Worm (Caenorhabditis elegans) whole organism, L1 larva: ENCODE measurements around the gene Y46B2A.4.

Experiments
- C16A3.4 ChIP-seq: fragments of 150-350 bp; optimal IDR thresholded peaks from 2 replicates; lab custom pipeline; 2014; ENCODE audit warnings: missing biosample characterization, missing genetic modification characterization
- C34B4.2 ChIP-seq: sonication (generic microtip); optimal IDR thresholded peaks from 2 replicates; lab custom pipeline; 2017; ENCODE audit warnings: mild to moderate bottlenecking, missing genetic modification characterization, missing compliant biosample characterization
- F16B12.6 ChIP-seq: fragments of 150-350 bp; optimal IDR thresholded peaks from 2 replicates; lab custom pipeline; 2014; ENCODE audit warnings: missing biosample characterization, missing genetic modification characterization
- ama-1 ChIP-seq: fragments of 150-350 bp; optimal IDR thresholded peaks from 2 replicates; lab custom pipeline; 2014
- blmp-1 ChIP-seq: fragments of 150-350 bp; optimal IDR thresholded peaks from 2 replicates; lab custom pipeline; 2014; ENCODE audit warnings: missing biosample characterization, missing genetic modification characterization
- ceh-63 ChIP-seq: fragments of 200-800 bp; sonication (Bioruptor generic); optimal IDR thresholded peaks from 2 replicates; lab custom pipeline; 2018; ENCODE audit warnings: mild to moderate bottlenecking, missing genetic modification characterization, missing compliant biosample characterization
- ceh-8 ChIP-seq: fragments of 200-800 bp; sonication (Bioruptor generic); optimal IDR thresholded peaks from 2 replicates; lab custom pipeline; 2018; ENCODE audit warnings: mild to moderate bottlenecking, missing genetic modification characterization, moderate library complexity, missing compliant biosample characterization
- dpl-1 ChIP-seq, 3 experiments: fragments of 150-350 bp in 2 of 3; sonication (generic microtip) in 1 of 3; optimal IDR thresholded peaks; 2 replicates each; lab custom pipeline; 2014 to 2017; ENCODE audit warnings: missing biosample characterization in 3 of 3, missing genetic modification characterization in 3 of 3, missing genetic modification reagents in 3 of 3
- efl-1 ChIP-seq, 4 experiments: fragments of 150-350 bp; optimal IDR thresholded peaks in 3 of 4; peaks in 1 of 4; 1 replicate in 1 of 4; 2 replicates in 3 of 4; lab custom pipeline; 2014; ENCODE audit warnings: missing biosample characterization in 2 of 4, missing genetic modification characterization in 2 of 4, missing genetic modification reagents in 2 of 4
- egl-13 ChIP-seq: sonication (generic microtip); optimal IDR thresholded peaks from 2 replicates; lab custom pipeline; 2016; ENCODE audit warnings: missing genotype, missing genetic modification reagents, missing genetic modification characterization, missing compliant biosample characterization
- elt-2 ChIP-seq: sonication (generic microtip); optimal IDR thresholded peaks from 2 replicates; lab custom pipeline; 2016; ENCODE audit warnings: missing genetic modification characterization, mild to moderate bottlenecking, inconsistent platforms, missing compliant biosample characterization, missing genetic modification reagents
- elt-3 ChIP-seq, 6 experiments: fragments of 150-350 bp in 1 of 6; sonication (generic microtip); optimal IDR thresholded peaks; 2 replicates each; lab custom pipeline; 2017 to 2018; ENCODE audit warnings: missing biosample characterization in 6 of 6, missing genetic modification characterization in 6 of 6, inconsistent platforms in 1 of 6
- fkh-10 ChIP-seq: sonication (generic microtip); optimal IDR thresholded peaks from 2 replicates; lab custom pipeline; 2017; ENCODE audit warnings: missing biosample characterization, missing genetic modification reagents, missing genetic modification characterization
- fkh-4 ChIP-seq: sonication (generic microtip); optimal IDR thresholded peaks from 2 replicates; lab custom pipeline; 2016; ENCODE audit warnings: missing compliant biosample characterization, missing genetic modification characterization, borderline replicate concordance
- fkh-8 ChIP-seq: sonication (generic microtip); optimal IDR thresholded peaks from 2 replicates; lab custom pipeline; 2016; ENCODE audit warnings: mild to moderate bottlenecking, missing genetic modification characterization, missing compliant biosample characterization
- fos-1 ChIP-seq: fragments of 150-350 bp; optimal IDR thresholded peaks from 2 replicates; lab custom pipeline; 2014; ENCODE audit warnings: missing biosample characterization, missing genetic modification characterization
- grh-1 ChIP-seq: fragments of 200-800 bp; sonication (Bioruptor generic); IDR thresholded peaks from 2 replicates; pipeline ENCODE4 v1.3.6; 2022; ENCODE audit warnings: missing genetic modification reagents, missing genetic modification characterization, missing compliant biosample characterization
- hlh-17 ChIP-seq: fragments of 200-800 bp; sonication (Bioruptor generic); optimal IDR thresholded peaks from 2 replicates; lab custom pipeline; 2018; ENCODE audit warnings: missing genetic modification characterization, mild to moderate bottlenecking, missing compliant biosample characterization, moderate library complexity, borderline replicate concordance
- hpl-2 ChIP-seq: fragments of 150-350 bp; optimal IDR thresholded peaks from 2 replicates; lab custom pipeline; 2014; ENCODE audit warnings: missing biosample characterization, missing genetic modification reagents, missing genetic modification characterization
- irx-1 ChIP-seq: sonication (generic microtip); optimal IDR thresholded peaks from 2 replicates; lab custom pipeline; 2016; ENCODE audit warnings: missing genetic modification characterization, missing compliant biosample characterization
- isw-1 ChIP-seq: fragments of 200-800 bp; sonication (Bioruptor generic); IDR thresholded peaks from 2 replicates; pipeline ENCODE4 v1.3.6; 2022; ENCODE audit warnings: missing genetic modification characterization, missing compliant biosample characterization
- jun-1 ChIP-seq: fragments of 150-350 bp; optimal IDR thresholded peaks from 2 replicates; lab custom pipeline; 2014; ENCODE audit warnings: missing biosample characterization, missing genetic modification reagents, missing genetic modification characterization
- lin-13 ChIP-seq: fragments of 150-350 bp; optimal IDR thresholded peaks from 2 replicates; lab custom pipeline; 2014; ENCODE audit warnings: missing biosample characterization, missing genetic modification reagents, missing genetic modification characterization
- lin-15B ChIP-seq: fragments of 150-350 bp; sonication (generic microtip); optimal IDR thresholded peaks from 3 replicates; lab custom pipeline; 2014; ENCODE audit warnings: missing biosample characterization, missing genetic modification characterization
- lin-35 ChIP-seq, 2 experiments: fragments of 150-350 bp; optimal IDR thresholded peaks; 2 replicates each; lab custom pipeline; 2014; ENCODE audit warnings: missing biosample characterization in 2 of 2, missing genetic modification characterization in 2 of 2, missing genetic modification reagents in 2 of 2
- lsy-2 ChIP-seq, 2 experiments: fragments of 150-350 bp; optimal IDR thresholded peaks; 2 replicates each; lab custom pipeline; 2014; ENCODE audit warnings: missing biosample characterization in 2 of 2, missing genetic modification characterization in 2 of 2
- mdl-1 ChIP-seq, 2 experiments: fragments of 150-350 bp; optimal IDR thresholded peaks; 2 replicates each; lab custom pipeline; 2014 to 2017; ENCODE audit warnings: missing biosample characterization in 2 of 2, missing genetic modification characterization in 2 of 2, inconsistent platforms in 1 of 2
- mep-1 ChIP-seq: fragments of 150-350 bp; optimal IDR thresholded peaks from 2 replicates; lab custom pipeline; 2014; ENCODE audit warnings: missing biosample characterization, missing genetic modification characterization
- nhr-20 ChIP-seq: sonication (generic microtip); optimal IDR thresholded peaks from 2 replicates; lab custom pipeline; 2016; ENCODE audit warnings: mild to moderate bottlenecking, missing genetic modification characterization, missing compliant biosample characterization
- nhr-77 ChIP-seq: fragments of 150-350 bp; optimal IDR thresholded peaks from 2 replicates; lab custom pipeline; 2014; ENCODE audit warnings: missing biosample characterization, missing genetic modification characterization
- nhr-85 ChIP-seq: sonication (generic microtip); peaks from one replicate; lab custom pipeline; 2016; ENCODE audit warnings: missing genetic modification characterization, inconsistent platforms, missing compliant biosample characterization
- pqm-1 ChIP-seq: sonication (generic microtip); optimal IDR thresholded peaks from 3 replicates; lab custom pipeline; 2017; ENCODE audit warnings: missing biosample characterization, missing genetic modification characterization
- rnt-1 ChIP-seq: sonication (generic microtip); optimal IDR thresholded peaks from 2 replicates; lab custom pipeline; 2016; ENCODE audit warnings: mild to moderate bottlenecking, missing genetic modification characterization, moderate library complexity, missing compliant biosample characterization
- snpc-4 ChIP-seq: fragments of 150-350 bp; optimal IDR thresholded peaks from 2 replicates; lab custom pipeline; 2014; ENCODE audit warnings: missing biosample characterization, missing genetic modification characterization
- snu-23 ChIP-seq: sonication (generic microtip); optimal IDR thresholded peaks from 2 replicates; lab custom pipeline; 2016; ENCODE audit warnings: missing genetic modification characterization, missing compliant biosample characterization
- sox-4 ChIP-seq: sonication (generic microtip); optimal IDR thresholded peaks from 2 replicates; lab custom pipeline; 2016; ENCODE audit warnings: missing genetic modification characterization, missing compliant biosample characterization
- sup-37 ChIP-seq: fragments of 200-800 bp; sonication (Bioruptor generic); optimal IDR thresholded peaks from 2 replicates; lab custom pipeline; 2018; ENCODE audit warnings: mild to moderate bottlenecking, missing genetic modification characterization, missing compliant biosample characterization
- tlp-1 ChIP-seq: fragments of 150-350 bp; optimal IDR thresholded peaks from 2 replicates; lab custom pipeline; 2014; ENCODE audit warnings: missing biosample characterization, missing genetic modification characterization
- unc-62 ChIP-seq: fragments of 150-350 bp; optimal IDR thresholded peaks from 2 replicates; lab custom pipeline; 2014; ENCODE audit warnings: missing biosample characterization, missing genetic modification reagents, missing genetic modification characterization
- unc-98 ChIP-seq: fragments of 200-800 bp; sonication (Bioruptor generic); IDR thresholded peaks from 2 replicates; pipeline ENCODE4 v1.3.6; 2022; ENCODE audit warnings: missing genetic modification characterization, missing compliant biosample characterization
- vab-15 ChIP-seq: sonication (generic microtip); optimal IDR thresholded peaks from 2 replicates; lab custom pipeline; 2017; ENCODE audit warnings: missing genotype, mild to moderate bottlenecking, missing genetic modification characterization, missing compliant biosample characterization
- xbp-1 ChIP-seq: sonication (generic microtip); optimal IDR thresholded peaks from 2 replicates; lab custom pipeline; 2016; ENCODE audit warnings: missing genetic modification characterization, missing compliant biosample characterization
- zag-1 ChIP-seq: fragments of 150-350 bp; optimal IDR thresholded peaks from 2 replicates; lab custom pipeline; 2014; ENCODE audit warnings: missing biosample characterization, missing genetic modification characterization
- ztf-11 ChIP-seq, 2 experiments: sonication (generic microtip); optimal IDR thresholded peaks; 2 replicates each; lab custom pipeline; 2016 to 2017; ENCODE audit warnings: missing genetic modification characterization in 2 of 2, missing biosample characterization in 1 of 2, missing compliant biosample characterization in 1 of 2
- ztf-4 ChIP-seq: fragments of 150-350 bp; optimal IDR thresholded peaks from 2 replicates; lab custom pipeline; 2014; ENCODE audit warnings: missing biosample characterization, missing genetic modification characterization

Y46B2A.4 gene

ce11 chrII:840131-840530, 21.5 kb upstream of the Y46B2A.4 start, which contains the start of gene clc-33:
clc-33 (plus strand) TSS chrII:840431.
- TF ChIP-seq nhr-77: no peak
- no peak for TF ChIP-seq fkh-8 (tag; lab: Kevin White, UChicago)
- TF ChIP-seq ztf-4: no peak
- no peak for TF ChIP-seq fkh-4 (tag; lab: Kevin White, UChicago)
- TF ChIP-seq lin-15B (tag; lab: Kevin White, UChicago): no peak
- TF ChIP-seq tlp-1 (tag; lab: Kevin White, UChicago): no peak
- TF ChIP-seq nhr-20 (tag; lab: Kevin White, UChicago): no peak
- no peak for TF ChIP-seq C16A3.4 (tag; lab: Kevin White, UChicago)
- TF ChIP-seq F16B12.6 (tag; lab: Kevin White, UChicago): no peak
- no peak for TF ChIP-seq irx-1
- no peak for TF ChIP-seq hlh-17
- no peak for TF ChIP-seq zag-1 (tag; lab: Kevin White, UChicago)
- TF ChIP-seq lsy-2 (tag; optimal IDR thresholded peaks at IDR 0.05; lab: Kevin White, UChicago): no peak
- TF ChIP-seq ama-1 (lab: Kevin White, UChicago): no peak
- TF ChIP-seq egl-13 (tag; lab: Kevin White, UChicago): no peak
- TF ChIP-seq lin-13 (GFP tag; lab: Kevin White, UChicago): no peak
- TF ChIP-seq fkh-10 (GFP tag; lab: Kevin White, UChicago): no peak
- no peak for TF ChIP-seq sox-4 (tag; lab: Kevin White, UChicago)
- no peak for TF ChIP-seq isw-1 (GFP tag; lab: Robert Waterston, UW)
- TF ChIP-seq snu-23 (GFP tag; lab: Kevin White, UChicago): no peak

- no peak for TF ChIP-seq ceh-8 (GFP tag; lab: Kevin White, UChicago)
- peak; percentile 33 for TF ChIP-seq nhr-85 (tag; lab: Kevin White, UChicago)
- no peak for TF ChIP-seq dpl-1 (GFP tag; optimal IDR thresholded peaks at IDR 0.05; lab: Kevin White, UChicago)
- no peak for TF ChIP-seq sup-37 (GFP tag; lab: Kevin White, UChicago)
- TF ChIP-seq, all 84 proteins: peak for 1
These were observed 17.7 kb upstream of the Y46B2A.4 start, which contains the start of gene F28A10.4 for ce11 chrII:843971-844370. F28A10.4 (plus strand) TSS chrII:844271.

- TF ChIP-seq sox-4 (tag; lab: Kevin White, UChicago) (no peak), hpl-2 (GFP tag; lab: Kevin White, UChicago) (no peak), hlh-17 (no peak), isw-1 (GFP tag; lab: Robert Waterston, UW) (no peak), C34B4.2 (tag; lab: Kevin White, UChicago) (no peak)
These were observed 16.0 kb upstream of the Y46B2A.4 start, which contains the start of gene F28A10.7 for ce11 chrII:845618-846017. F28A10.7 (minus strand) TSS chrII:845718.

ce11 chrII:848519-848918, 13.1 kb upstream of the Y46B2A.4 start, which contains the start of the genes acdh-9 and F28A10.13:
acdh-9 (minus strand) TSS chrII:848603.
F28A10.13 (plus strand) TSS chrII:848812.
- TF ChIP-seq blmp-1 (tag; lab: Kevin White, UChicago) (peak; percentile 59), unc-98 (GFP tag; lab: Robert Waterston, UW) (no peak), isw-1 (GFP tag; lab: Robert Waterston, UW) (no peak), jun-1 (tag; lab: Kevin White, UChicago) (no peak), unc-62 (GFP tag; lab: Kevin White, UChicago) (no peak), xbp-1 (no peak), pqm-1 (tag; lab: Kevin White, UChicago) (no peak), grh-1 (GFP tag; lab: Robert Waterston, UW) (no peak), ceh-63 (no peak), snpc-4 (tag; lab: Kevin White, UChicago) (peak; percentile 1), elt-2 (peak; percentile 25), hlh-17 (no peak), F16B12.6 (tag; lab: Kevin White, UChicago) (no peak), fkh-10 (GFP tag; lab: Kevin White, UChicago) (no peak), hpl-2 (GFP tag; lab: Kevin White, UChicago) (no peak), fos-1 (tag; lab: Kevin White, UChicago) (no peak), mep-1 (tag; lab: Kevin White, UChicago) (peak; percentile 53), ama-1 (lab: Kevin White, UChicago) (no peak), mdl-1 (tag; optimal IDR thresholded peaks at IDR 0.05; lab: Kevin White, UChicago) (peak in 1 of 2 experiments; percentile 91), lin-35 (GFP tag; optimal IDR thresholded peaks at IDR 0.05; lab: Kevin White, UChicago) (peak; percentile 13 to 75), nhr-85 (tag; lab: Kevin White, UChicago) (peak; percentile 72), fkh-8 (tag; lab: Kevin White, UChicago) (no peak), rnt-1 (tag; lab: Kevin White, UChicago) (peak; percentile 75), dpl-1 (GFP tag; optimal IDR thresholded peaks at IDR 0.05; lab: Kevin White, UChicago) (peak; percentile 21 to 35 (median 29)), elt-3 (tag; optimal IDR thresholded peaks at IDR 0.05; lab: Kevin White, UChicago) (peak in 1 of 6 experiments; percentile 5), vab-15 (no peak), irx-1 (no peak), ztf-11 (tag; optimal IDR thresholded peaks at IDR 0.05; lab: Kevin White, UChicago) (no peak), efl-1 (optimal IDR thresholded peaks at IDR 0.05; lab: Kevin White, UChicago) (peak; percentile 52 to 59), efl-1 (GFP tag; optimal IDR thresholded peaks at IDR 0.05 in 1 of 2; lab: Kevin White, UChicago) (peak in 1 of 2 experiments; percentile 40)
